Fruit fly (Drosophila melanogaster) whole organism, pupa: Measurements from ENCODE around the gene CG32855.
A peak's percentile ranks its signal among the peaks of the same experiment; 100 is the strongest.

Experiments used
- CG10348 ChIP-seq: fragments of 200-800 bp; sonication (Bioruptor generic); IDR thresholded peaks from 2 replicates; pipeline ENCODE4 v1.3.6; 2022; ENCODE audit warnings: missing biosample characterization, missing genetic modification characterization
- CG12605 ChIP-seq: fragments of 200-800 bp; sonication (Bioruptor generic); IDR thresholded peaks from 2 replicates; pipeline ENCODE4 v1.3.6; 2022; ENCODE audit warnings: missing biosample characterization, missing genetic modification characterization
- CG13204 ChIP-seq: fragments of 200-800 bp; sonication (Bioruptor generic); optimal IDR thresholded peaks from 2 replicates; lab custom pipeline; 2018; ENCODE audit warnings: missing biosample characterization, mild to moderate bottlenecking, missing genetic modification characterization, moderate library complexity
- CG14655 ChIP-seq: fragments of 200-800 bp; sonication (Bioruptor generic); optimal IDR thresholded peaks from 3 replicates; lab custom pipeline; 2017; ENCODE audit warnings: mild to moderate bottlenecking, missing biosample characterization, missing genetic modification reagents, missing genetic modification characterization
- CG15710 ChIP-seq: fragments of 200-800 bp; sonication (Bioruptor generic); optimal IDR thresholded peaks from 2 replicates; lab custom pipeline; 2018; ENCODE audit warnings: missing biosample characterization, mild to moderate bottlenecking, missing genetic modification characterization, moderate library complexity
- CG17806 ChIP-seq: fragments of 200-800 bp; sonication (Bioruptor generic); optimal IDR thresholded peaks from 2 replicates; lab custom pipeline; 2018; ENCODE audit warnings: missing biosample characterization, mild to moderate bottlenecking, missing genetic modification characterization, moderate library complexity
- CG32121 ChIP-seq: fragments of 200-800 bp; sonication (Bioruptor generic); IDR thresholded peaks from 2 replicates; pipeline ENCODE4 v1.3.6; 2022; ENCODE audit warnings: missing biosample characterization, missing genetic modification characterization
- CG34367 ChIP-seq: fragments of 200-800 bp; sonication (Bioruptor generic); optimal IDR thresholded peaks from 2 replicates; lab custom pipeline; 2018; ENCODE audit warnings: missing biosample characterization, mild to moderate bottlenecking, missing genetic modification characterization
- CG4496 ChIP-seq: fragments of 200-800 bp; sonication (Bioruptor generic); IDR thresholded peaks from 3 replicates; pipeline ENCODE4 v1.3.6; 2022; ENCODE audit warnings: missing biosample characterization, missing genetic modification characterization
- CG8159 ChIP-seq: fragments of 200-800 bp; sonication (Bioruptor generic); optimal IDR thresholded peaks from 3 replicates; lab custom pipeline; 2018; ENCODE audit warnings: missing biosample characterization, mild to moderate bottlenecking, missing genetic modification characterization, moderate library complexity
- CG8301 ChIP-seq: fragments of 200-800 bp; sonication (Bioruptor generic); optimal IDR thresholded peaks from 2 replicates; lab custom pipeline; 2018; ENCODE audit warnings: missing biosample characterization, mild to moderate bottlenecking, missing genetic modification characterization
- CG9948 ChIP-seq: fragments of 200-800 bp; sonication (Bioruptor generic); optimal IDR thresholded peaks from 2 replicates; lab custom pipeline; 2018; ENCODE audit warnings: missing biosample characterization, mild to moderate bottlenecking, missing genetic modification characterization, moderate library complexity
- D1 ChIP-seq: fragments of 200-800 bp; sonication (Bioruptor generic); optimal IDR thresholded peaks from 2 replicates; lab custom pipeline; 2018; ENCODE audit warnings: missing biosample characterization, mild to moderate bottlenecking, missing genetic modification characterization, moderate library complexity
- EcR ChIP-seq: fragments of 200-800 bp; sonication (Bioruptor generic); optimal IDR thresholded peaks from 3 replicates; lab custom pipeline; 2019; ENCODE audit warnings: missing biosample characterization, missing genetic modification characterization, mild to moderate bottlenecking, moderate library complexity, missing genetic modification reagents
- Ets98B ChIP-seq: fragments of 200-800 bp; sonication (Bioruptor generic); IDR thresholded peaks from 2 replicates; pipeline ENCODE4 v1.3.6; 2022; ENCODE audit warnings: missing biosample characterization, missing genetic modification characterization
- Pif1A ChIP-seq: fragments of 200-800 bp; sonication (Bioruptor generic); optimal IDR thresholded peaks from 3 replicates; lab custom pipeline; 2016; ENCODE audit warnings: missing biosample characterization, missing genetic modification characterization
- Pif1B ChIP-seq: fragments of 200-800 bp; sonication (Bioruptor generic); optimal IDR thresholded peaks from 3 replicates; lab custom pipeline; 2016; ENCODE audit warnings: missing biosample characterization, missing genetic modification characterization
- Snoo ChIP-seq: fragments of 200-800 bp; sonication (Bioruptor generic); optimal IDR thresholded peaks from 3 replicates; lab custom pipeline; 2017; ENCODE audit warnings: missing biosample characterization, mild to moderate bottlenecking, missing genetic modification characterization, inconsistent platforms
- fd96Ca ChIP-seq: fragments of 200-800 bp; sonication (Bioruptor generic); IDR thresholded peaks from 3 replicates; pipeline ENCODE4 v1.3.6; 2022; ENCODE audit warnings: missing biosample characterization, missing genetic modification characterization
- gl ChIP-seq: fragments of 200-800 bp; sonication (Bioruptor generic); optimal IDR thresholded peaks from 2 replicates; lab custom pipeline; 2018; ENCODE audit warnings: missing biosample characterization, mild to moderate bottlenecking, missing genetic modification characterization
- rn ChIP-seq: fragments of 200-800 bp; sonication (Bioruptor generic); IDR thresholded peaks from 2 replicates; pipeline ENCODE4 v1.3.6; 2022; ENCODE audit warnings: missing biosample characterization, missing genetic modification characterization

Gene CG32855

DNA sequence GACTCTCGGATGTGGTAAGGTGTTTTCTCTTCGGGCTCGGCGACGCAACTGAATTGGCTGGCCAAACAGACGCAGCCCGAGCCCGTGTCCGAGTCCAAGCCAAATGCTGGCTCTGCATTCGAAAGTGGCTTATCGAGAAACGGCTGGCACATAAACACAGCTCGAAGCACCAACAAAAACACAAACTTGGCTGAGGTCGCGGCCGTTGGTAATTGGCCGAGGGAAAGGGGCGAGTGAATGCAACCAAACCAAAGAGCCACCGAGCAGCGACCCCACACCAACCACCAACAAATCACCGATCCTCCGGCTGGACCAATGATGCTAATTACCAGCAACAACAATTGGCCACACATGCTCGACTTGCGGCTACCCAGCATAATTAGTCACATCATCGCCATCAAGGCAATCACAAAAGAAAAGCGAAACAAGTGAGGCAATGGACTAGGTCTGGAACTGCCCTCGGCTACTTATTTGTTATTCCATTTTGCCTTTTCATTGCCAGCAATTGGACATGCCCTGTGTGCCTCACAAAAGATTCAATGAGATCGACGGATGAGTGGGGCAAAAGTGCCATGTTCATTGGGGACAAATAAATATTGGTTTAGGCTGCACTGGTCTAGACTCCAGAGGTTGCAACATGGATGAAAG is at the start of gene CG32855:
Gene CG32855, minus strand, starts transcription at position 51 of the 648 bp plus-strand sequence.
- TF ChIP-seq EcR (GFP tag; lab: Kevin White, UChicago) (peak; percentile 58), CG8159 (tag; lab: Kevin White, UChicago) (no peak)

DNA sequence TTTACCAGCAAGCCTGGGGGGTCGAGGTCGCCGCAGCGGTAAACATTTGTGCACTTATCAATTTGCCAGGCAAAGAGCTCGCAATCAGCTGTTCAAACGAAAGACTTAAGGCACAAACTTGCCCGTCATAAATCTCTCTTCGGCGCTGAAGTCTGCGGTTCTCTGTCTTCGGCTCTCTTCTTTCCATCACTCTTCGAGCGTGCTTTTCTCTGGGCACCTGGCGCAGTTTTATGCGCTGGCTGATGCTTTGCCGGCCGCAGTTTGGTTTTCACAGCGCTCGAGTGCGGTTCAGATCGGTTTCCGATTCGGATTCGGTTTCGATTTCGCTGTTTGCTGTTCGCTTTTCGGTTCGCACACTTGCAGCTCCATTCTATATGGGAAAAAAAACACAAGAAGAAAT is 47.7 kb upstream of the CG32855 start:
- 0 out of 2 replicates have a peak, but pooled peaks have one; percentile 21 for TF ChIP-seq CG12605 (GFP tag; lab: Robert Waterston, UW)
- no peak for TF ChIP-seq CG9948 (tag; lab: Kevin White, UChicago)
- peak; percentile 6 for TF ChIP-seq CG13204 (GFP tag; lab: Kevin White, UChicago)
- TF ChIP-seq CG10348: no peak
- TF ChIP-seq Pif1A (GFP tag; lab: Kevin White, UChicago): no peak
- no peak for TF ChIP-seq gl (tag; lab: Kevin White, UChicago)
- TF ChIP-seq Snoo (tag; lab: Kevin White, UChicago): no peak
- no peak for TF ChIP-seq CG15710 (tag; lab: Kevin White, UChicago)
- TF ChIP-seq CG4496 (GFP tag; lab: Robert Waterston, UW): no peak
- TF ChIP-seq D1 (tag; lab: Kevin White, UChicago): no peak
- TF ChIP-seq Ets98B (GFP tag; lab: Robert Waterston, UW): peak; percentile 14; the same call in 1 of the 2 replicates
- TF ChIP-seq fd96Ca (GFP tag; lab: Robert Waterston, UW): peak; percentile 45; the same call in 1 of the 3 replicates

dm6 chr3R:16119441-16119840 is 38.6 kb upstream of the CG32855 start:
- peak; percentile 82 for TF ChIP-seq Pif1A (GFP tag; lab: Kevin White, UChicago)
- TF ChIP-seq CG14655 (GFP tag; lab: Kevin White, UChicago): peak; percentile 93
- no peak for TF ChIP-seq D1 (tag; lab: Kevin White, UChicago)
- peak; percentile 93 for TF ChIP-seq CG8301 (tag; lab: Kevin White, UChicago)
- peak; percentile 36 for TF ChIP-seq CG8159 (tag; lab: Kevin White, UChicago)
- TF ChIP-seq EcR (GFP tag; lab: Kevin White, UChicago): no peak
- peak; percentile 88 for TF ChIP-seq fd96Ca (GFP tag; lab: Robert Waterston, UW)
- TF ChIP-seq CG12605 (GFP tag; lab: Robert Waterston, UW): peak; percentile 73
- no peak for TF ChIP-seq gl (tag; lab: Kevin White, UChicago)
- peak; percentile 30; the same call in 1 of the 2 replicates for TF ChIP-seq CG10348
- TF ChIP-seq CG32121 (GFP tag; lab: Robert Waterston, UW): peak; percentile 78
- TF ChIP-seq Pif1B (GFP tag; lab: Kevin White, UChicago): peak; percentile 77
- TF ChIP-seq CG15710 (tag; lab: Kevin White, UChicago): peak; percentile 22
- TF ChIP-seq CG13204 (GFP tag; lab: Kevin White, UChicago): no peak
- TF ChIP-seq CG34367 (tag; lab: Kevin White, UChicago): peak; percentile 30
- TF ChIP-seq CG4496 (GFP tag; lab: Robert Waterston, UW): peak; percentile 92
- TF ChIP-seq CG17806: peak; percentile 45
- TF ChIP-seq rn (GFP tag; lab: Robert Waterston, UW): peak; percentile 59; the same call in 1 of the 2 replicates
- peak; percentile 87 for TF ChIP-seq Ets98B (GFP tag; lab: Robert Waterston, UW)
- peak; percentile 62 for TF ChIP-seq CG9948 (tag; lab: Kevin White, UChicago)
- no peak for TF ChIP-seq Snoo (tag; lab: Kevin White, UChicago)

- no peak for TF ChIP-seq D1 (tag; lab: Kevin White, UChicago)
- peak; percentile 23 for TF ChIP-seq Pif1A (GFP tag; lab: Kevin White, UChicago)
- no peak for TF ChIP-seq rn (GFP tag; lab: Robert Waterston, UW)
- no peak for TF ChIP-seq CG13204 (GFP tag; lab: Kevin White, UChicago)
- TF ChIP-seq CG32121 (GFP tag; lab: Robert Waterston, UW): no peak
- TF ChIP-seq CG14655 (GFP tag; lab: Kevin White, UChicago): peak; percentile 42
- TF ChIP-seq CG8301 (tag; lab: Kevin White, UChicago): peak; percentile 17
- TF ChIP-seq fd96Ca (GFP tag; lab: Robert Waterston, UW): no peak
- no peak for TF ChIP-seq CG15710 (tag; lab: Kevin White, UChicago)
- TF ChIP-seq CG8159 (tag; lab: Kevin White, UChicago): peak; percentile 47
- peak; percentile 30 for TF ChIP-seq CG9948 (tag; lab: Kevin White, UChicago)
- TF ChIP-seq Pif1B (GFP tag; lab: Kevin White, UChicago): peak; percentile 63
- no peak for TF ChIP-seq CG12605 (GFP tag; lab: Robert Waterston, UW)
- no peak for TF ChIP-seq gl (tag; lab: Kevin White, UChicago)
- peak; percentile 15 for TF ChIP-seq CG17806
- TF ChIP-seq, all 21 proteins: peak for 7
These were observed 36.6 kb upstream of the CG32855 start for dm6 chr3R:16117359-16117758.

DNA sequence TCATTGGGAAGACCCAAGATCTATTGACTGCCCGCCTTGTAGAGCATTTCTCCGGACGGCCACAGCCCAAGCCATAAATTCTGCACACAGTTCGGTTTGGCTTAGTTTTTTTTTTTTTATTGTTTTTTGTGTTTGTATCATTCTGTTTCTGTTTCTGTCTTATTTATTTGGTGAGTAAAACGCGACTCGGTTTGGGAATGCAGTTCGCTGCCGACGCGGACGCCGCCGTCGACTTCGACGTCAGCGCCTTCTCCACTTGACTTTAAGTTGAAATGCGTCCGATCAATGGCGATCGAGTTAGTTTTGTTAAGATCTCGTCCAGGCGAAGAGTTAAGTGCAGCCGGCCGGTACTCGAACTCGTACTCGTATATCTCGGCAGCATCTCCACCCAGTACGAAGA is 35.1 kb upstream of the CG32855 start, which contains the start of gene Sb:
Gene Sb, plus strand, starts transcription at position 301 of the 400 bp plus-strand sequence.
- no peak for TF ChIP-seq CG8159 (tag; lab: Kevin White, UChicago)
- TF ChIP-seq CG12605 (GFP tag; lab: Robert Waterston, UW): no peak
- no peak for TF ChIP-seq CG15710 (tag; lab: Kevin White, UChicago)
- TF ChIP-seq gl (tag; lab: Kevin White, UChicago): no peak
- TF ChIP-seq Snoo (tag; lab: Kevin White, UChicago): no peak
- no peak for TF ChIP-seq D1 (tag; lab: Kevin White, UChicago)
- TF ChIP-seq Pif1A (GFP tag; lab: Kevin White, UChicago): no peak
- TF ChIP-seq Pif1B (GFP tag; lab: Kevin White, UChicago): no peak
